Worm (Caenorhabditis elegans) whole organism, L2 larva: Measurements from ENCODE around the gene emc-2.

ENCODE experiments used
- ama-1 ChIP-seq: fragments of 150-350 bp; optimal IDR thresholded peaks from 2 replicates; lab custom pipeline; 2018; ENCODE audit warnings: inconsistent platforms
- lin-13 ChIP-seq: fragments of 150-350 bp; optimal IDR thresholded peaks from 2 replicates; lab custom pipeline; 2014; ENCODE audit warnings: missing biosample characterization, missing genetic modification reagents, missing genetic modification characterization
- lin-39 ChIP-seq: fragments of 150-350 bp; optimal IDR thresholded peaks from 2 replicates; lab custom pipeline; 2014; ENCODE audit warnings: missing biosample characterization, missing genetic modification reagents, missing genetic modification characterization
- nhr-11 ChIP-seq: fragments of 150-350 bp; optimal IDR thresholded peaks from 2 replicates; lab custom pipeline; 2014; ENCODE audit warnings: missing biosample characterization, missing genetic modification characterization
- nhr-6 ChIP-seq: fragments of 150-350 bp; optimal IDR thresholded peaks from 2 replicates; lab custom pipeline; 2014; ENCODE audit warnings: missing biosample characterization, missing genetic modification characterization
- snpc-4 ChIP-seq: fragments of 150-350 bp; optimal IDR thresholded peaks from 2 replicates; lab custom pipeline; 2014; ENCODE audit warnings: missing biosample characterization, missing genetic modification characterization
- unc-62 ChIP-seq: fragments of 150-350 bp; optimal IDR thresholded peaks from 2 replicates; lab custom pipeline; 2014; ENCODE audit warnings: missing biosample characterization, missing genetic modification reagents, missing genetic modification characterization

DNA sequence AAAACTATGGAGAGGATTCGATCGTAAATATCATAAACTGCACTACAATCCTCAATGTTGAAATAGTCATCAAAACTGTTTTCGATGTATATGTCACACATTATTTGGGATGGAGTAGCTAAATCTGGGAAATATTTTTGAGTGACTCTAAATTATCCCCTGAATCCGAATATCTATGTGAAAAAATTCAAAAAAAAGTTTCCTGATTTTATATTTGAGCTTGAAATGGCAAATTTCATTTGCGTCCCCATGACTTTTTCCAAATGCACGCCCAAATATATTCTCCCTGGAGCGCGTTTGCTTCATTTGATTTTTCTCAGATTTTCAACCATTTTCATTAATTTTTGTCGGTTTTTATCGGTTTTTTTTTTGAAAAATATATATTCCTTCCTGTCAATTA, 12.8 kb downstream of the emc-2 start, which contains the start of gene srz-64:
- TF ChIP-seq nhr-6 (tag; lab: Kevin White, UChicago) (no peak), unc-62 (GFP tag; lab: Kevin White, UChicago) (no peak), ama-1 (no peak), nhr-11 (tag; lab: Kevin White, UChicago) (no peak), snpc-4 (tag; lab: Kevin White, UChicago) (no peak), lin-39 (tag; lab: Kevin White, UChicago) (no peak), lin-13 (GFP tag; lab: Kevin White, UChicago) (no peak)
